Worm (Caenorhabditis elegans) whole organism, mixed stage, embryonic: ENCODE measurements around the gene C18G1.8.

Experiments used
- M03D4.4 ChIP-seq: sonication (generic microtip); optimal IDR thresholded peaks from 2 replicates; lab custom pipeline; 2017; ENCODE audit warnings: mild to moderate bottlenecking, missing genetic modification characterization, missing compliant biosample characterization
- blmp-1 ChIP-seq: fragments of 150-350 bp; optimal IDR thresholded peaks from 2 replicates; lab custom pipeline; 2014; ENCODE audit warnings: missing biosample characterization, missing genetic modification characterization
- ceh-39 ChIP-seq: fragments of 150-350 bp; optimal IDR thresholded peaks from 2 replicates; lab custom pipeline; 2014; ENCODE audit warnings: missing biosample characterization, missing genetic modification characterization
- ceh-83 ChIP-seq: fragments of 200-800 bp; sonication (Bioruptor generic); optimal IDR thresholded peaks from 2 replicates; lab custom pipeline; 2018; ENCODE audit warnings: mild to moderate bottlenecking, missing genetic modification characterization, missing compliant biosample characterization
- ces-1 ChIP-seq: fragments of 150-350 bp; optimal IDR thresholded peaks from 2 replicates; lab custom pipeline; 2014; ENCODE audit warnings: missing biosample characterization, missing genetic modification reagents, missing genetic modification characterization
- cnd-1 ChIP-seq: fragments of 200-800 bp; sonication (Bioruptor generic); optimal IDR thresholded peaks from 2 replicates; lab custom pipeline; 2018; ENCODE audit warnings: mild to moderate bottlenecking, missing genetic modification characterization, missing compliant biosample characterization
- drap-1 ChIP-seq: fragments of 200-800 bp; sonication (Bioruptor generic); optimal IDR thresholded peaks from 3 replicates; lab custom pipeline; 2018; ENCODE audit warnings: mild to moderate bottlenecking, missing genetic modification characterization, missing compliant biosample characterization
- elt-1 ChIP-seq: sonication (generic microtip); optimal IDR thresholded peaks from 2 replicates; lab custom pipeline; 2017; ENCODE audit warnings: missing genetic modification characterization, mild to moderate bottlenecking, missing compliant biosample characterization, antibody characterized with exemption, moderate library complexity, borderline replicate concordance; ENCODE audit not compliant: insufficient read depth
- elt-3 ChIP-seq: fragments of 150-350 bp; optimal IDR thresholded peaks from 2 replicates; lab custom pipeline; 2014; ENCODE audit warnings: missing biosample characterization, missing genetic modification characterization
- flh-1 ChIP-seq: fragments of 200-800 bp; sonication (Bioruptor generic); optimal IDR thresholded peaks from 2 replicates; lab custom pipeline; 2018; ENCODE audit warnings: mild to moderate bottlenecking, missing genetic modification characterization, moderate library complexity, missing compliant biosample characterization
- ham-2 ChIP-seq: fragments of 200-800 bp; sonication (Bioruptor generic); optimal IDR thresholded peaks from 2 replicates; lab custom pipeline; 2018; ENCODE audit warnings: mild to moderate bottlenecking, missing genetic modification characterization, missing compliant biosample characterization
- hlh-1 ChIP-seq: fragments of 150-350 bp; optimal IDR thresholded peaks from 2 replicates; lab custom pipeline; 2014; ENCODE audit warnings: missing biosample characterization, missing genetic modification reagents, missing genetic modification characterization
- lin-13 ChIP-seq: fragments of 150-350 bp; optimal IDR thresholded peaks from 2 replicates; lab custom pipeline; 2014; ENCODE audit warnings: missing biosample characterization, missing genetic modification characterization
- lsy-2 ChIP-seq: fragments of 150-350 bp; optimal IDR thresholded peaks from 2 replicates; lab custom pipeline; 2014; ENCODE audit warnings: missing biosample characterization, missing genetic modification characterization
- mab-5 ChIP-seq: fragments of 150-350 bp; optimal IDR thresholded peaks from 2 replicates; lab custom pipeline; 2014; ENCODE audit warnings: missing biosample characterization, missing genetic modification characterization
- mep-1 ChIP-seq: fragments of 150-350 bp; optimal IDR thresholded peaks from 2 replicates; lab custom pipeline; 2017; ENCODE audit warnings: missing biosample characterization, missing genetic modification reagents, missing genetic modification characterization, inconsistent platforms
- mls-2 ChIP-seq: sonication (generic microtip); optimal IDR thresholded peaks from 2 replicates; lab custom pipeline; 2016; ENCODE audit warnings: mild to moderate bottlenecking, missing genetic modification characterization, moderate library complexity, missing compliant biosample characterization
- nhr-12 ChIP-seq: fragments of 150-350 bp; optimal IDR thresholded peaks from 2 replicates; lab custom pipeline; 2014; ENCODE audit warnings: missing biosample characterization, missing genetic modification characterization
- nhr-2 ChIP-seq: fragments of 150-350 bp; optimal IDR thresholded peaks from 2 replicates; lab custom pipeline; 2014; ENCODE audit warnings: missing biosample characterization, missing genetic modification characterization
- nhr-237 ChIP-seq: fragments of 150-350 bp; optimal IDR thresholded peaks from 2 replicates; lab custom pipeline; 2014; ENCODE audit warnings: missing biosample characterization, missing genetic modification characterization
- nhr-28 ChIP-seq: fragments of 150-350 bp; optimal IDR thresholded peaks from 2 replicates; lab custom pipeline; 2014; ENCODE audit warnings: missing biosample characterization, missing genetic modification characterization
- nhr-76 ChIP-seq: sonication (generic microtip); optimal IDR thresholded peaks from 2 replicates; lab custom pipeline; 2017; ENCODE audit warnings: missing biosample characterization, missing genetic modification characterization
- pha-4 ChIP-seq: fragments of 150-350 bp; optimal IDR thresholded peaks from 2 replicates; lab custom pipeline; 2018; ENCODE audit warnings: missing biosample characterization, missing genetic modification reagents, missing genetic modification characterization
- sem-2 ChIP-seq: fragments of 200-800 bp; sonication (Bioruptor generic); optimal IDR thresholded peaks from 2 replicates; lab custom pipeline; 2018; ENCODE audit warnings: mild to moderate bottlenecking, missing genetic modification characterization, missing compliant biosample characterization
- snpc-4 ChIP-seq: fragments of 150-350 bp; optimal IDR thresholded peaks from 2 replicates; lab custom pipeline; 2014; ENCODE audit warnings: missing biosample characterization, missing genetic modification characterization
- sptf-1 ChIP-seq: sonication (generic microtip); optimal IDR thresholded peaks from 2 replicates; lab custom pipeline; 2017; ENCODE audit warnings: mild to moderate bottlenecking, missing genetic modification characterization, moderate library complexity, missing compliant biosample characterization
- unc-120 ChIP-seq: sonication (generic microtip); optimal IDR thresholded peaks from 2 replicates; lab custom pipeline; 2017; ENCODE audit warnings: missing genetic modification characterization, missing compliant biosample characterization; ENCODE audit not compliant: poor library complexity, severe bottlenecking
- unc-39 ChIP-seq: fragments of 150-350 bp; optimal IDR thresholded peaks from 2 replicates; lab custom pipeline; 2014; ENCODE audit warnings: missing biosample characterization, missing genetic modification characterization
- unc-62 ChIP-seq: fragments of 150-350 bp; optimal IDR thresholded peaks from 2 replicates; lab custom pipeline; 2014; ENCODE audit warnings: missing biosample characterization, missing genetic modification reagents, missing genetic modification characterization
- ztf-11 ChIP-seq: fragments of 150-350 bp; optimal IDR thresholded peaks from 2 replicates; lab custom pipeline; 2014; ENCODE audit warnings: missing biosample characterization, missing genetic modification characterization

The C18G1.8 gene

DNA sequence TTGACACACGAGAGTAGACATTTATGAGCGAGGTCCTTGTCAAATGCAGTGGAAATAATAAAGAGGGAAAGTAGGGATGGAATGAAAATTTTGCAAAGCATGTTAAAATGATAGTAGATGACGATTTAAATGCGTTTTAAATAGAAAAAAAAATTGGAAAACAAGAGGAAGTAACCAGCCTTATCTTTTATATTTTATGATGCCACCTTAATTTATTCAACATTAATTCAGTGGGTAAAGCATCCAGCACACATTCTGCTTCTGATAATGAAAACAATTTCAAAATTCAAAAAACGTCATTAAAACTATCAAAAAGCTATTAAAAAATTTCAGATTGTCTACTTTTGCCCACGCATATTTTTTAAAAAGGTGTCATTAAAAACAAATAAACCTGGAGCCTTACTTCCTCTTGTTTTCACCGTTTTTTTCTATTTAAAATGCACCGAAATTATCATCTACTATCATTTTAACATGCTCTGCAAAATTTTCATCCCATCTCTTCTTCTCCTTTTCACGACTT lies 19.0 kb upstream of the C18G1.8 start, which contains the start of the genes Y60C6A.2 and Y60C6A.3:
Gene Y60C6A.2, minus strand, starts transcription at position 101 of the 520 bp plus-strand sequence.
Gene Y60C6A.3, plus strand, starts transcription at position 470 of the 520 bp plus-strand sequence.
- TF ChIP-seq M03D4.4 (tag; lab: Kevin White, UChicago) (no peak), nhr-12 (tag; lab: Kevin White, UChicago) (no peak), nhr-76 (tag; lab: Kevin White, UChicago) (no peak), unc-120 (tag; lab: Kevin White, UChicago) (no peak), snpc-4 (tag; lab: Kevin White, UChicago) (no peak), lsy-2 (no peak), mls-2 (tag; lab: Kevin White, UChicago) (no peak), lin-13 (tag; lab: Kevin White, UChicago) (no peak)

DNA sequence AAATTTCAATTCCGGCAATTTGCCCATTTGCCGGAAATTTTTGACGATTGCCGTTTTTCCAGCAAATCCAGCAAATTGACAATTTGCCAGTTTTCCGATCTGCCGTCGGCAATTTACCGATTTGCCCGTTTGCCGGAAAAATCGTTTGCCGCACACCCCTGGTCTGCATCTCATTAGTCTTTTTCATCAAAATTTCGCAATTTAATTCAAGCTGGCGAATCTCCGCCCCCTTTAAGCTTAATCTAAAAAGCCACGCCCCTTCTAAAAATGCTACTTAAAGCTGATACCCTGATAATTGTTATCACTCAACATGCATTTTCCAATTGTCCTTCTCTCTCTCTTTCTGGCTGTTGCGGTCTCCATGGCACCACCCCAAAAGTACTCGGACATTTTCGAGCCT lies 16.9 kb upstream of the C18G1.8 start, which contains the start of gene Y60C6A.1:
Gene Y60C6A.1, plus strand, starts transcription at position 301 of the 400 bp plus-strand sequence.
- TF ChIP-seq cnd-1 (tag; lab: Kevin White, UChicago) (no peak), mab-5 (no peak), flh-1 (no peak), elt-3 (tag; lab: Kevin White, UChicago) (no peak), sem-2 (GFP tag; lab: Kevin White, UChicago) (no peak), nhr-2 (tag; lab: Kevin White, UChicago) (no peak), pha-4 (tag; lab: Kevin White, UChicago) (no peak), sptf-1 (tag; lab: Kevin White, UChicago) (no peak), hlh-1 (tag; lab: Kevin White, UChicago) (no peak), nhr-237 (tag; lab: Kevin White, UChicago) (no peak), unc-62 (GFP tag; lab: Kevin White, UChicago) (no peak)
- TF ChIP-seq, all 35 proteins: peak for 0

DNA sequence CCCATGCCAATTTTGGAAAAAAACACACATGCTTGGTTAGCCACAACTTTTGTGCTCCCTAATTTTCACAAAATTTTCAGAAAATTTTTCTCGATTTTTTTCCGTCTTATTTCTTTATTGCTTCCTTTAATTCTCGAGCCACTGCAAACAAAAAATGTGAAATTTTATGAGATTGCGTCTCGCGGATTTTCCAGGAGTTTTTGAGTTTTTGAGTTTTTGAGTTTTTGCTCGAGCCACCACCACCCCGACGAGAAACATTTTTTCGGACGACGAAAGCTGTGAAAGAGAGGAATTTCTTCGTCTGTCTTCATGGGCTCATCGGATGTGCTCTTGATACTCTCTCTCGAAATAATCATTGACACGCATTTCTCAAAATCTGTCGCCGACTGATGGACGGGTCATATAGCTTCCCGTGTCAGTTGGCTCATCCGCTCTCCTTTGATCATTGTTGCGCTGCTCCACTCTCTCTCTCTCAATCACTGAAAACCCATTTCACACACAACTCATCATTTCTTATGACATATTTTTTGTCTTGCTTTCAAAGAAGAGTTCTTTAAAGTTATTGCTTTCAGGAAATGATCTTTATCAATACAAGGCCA lies 11.1 kb upstream of the C18G1.8 start, which contains the start of gene C18G1.1:
Gene C18G1.1, plus strand, starts transcription at position 573 of the 599 bp plus-strand sequence.
- peak; percentile 89 for TF ChIP-seq hlh-1 (tag; lab: Kevin White, UChicago)
- peak; percentile 99 for TF ChIP-seq unc-62 (GFP tag; lab: Kevin White, UChicago)
- no peak for TF ChIP-seq ces-1 (GFP tag; lab: Kevin White, UChicago)
- no peak for TF ChIP-seq nhr-12 (tag; lab: Kevin White, UChicago)
- TF ChIP-seq drap-1 (GFP tag; lab: Kevin White, UChicago), result no peak
- TF ChIP-seq unc-120 (tag; lab: Kevin White, UChicago), result peak; percentile 26
- TF ChIP-seq, all 35 proteins: peak for 3

- TF ChIP-seq unc-120 (tag; lab: Kevin White, UChicago), result peak; percentile 29
- no peak for TF ChIP-seq M03D4.4 (tag; lab: Kevin White, UChicago)
- TF ChIP-seq lin-13 (tag; lab: Kevin White, UChicago), result no peak
- TF ChIP-seq drap-1 (GFP tag; lab: Kevin White, UChicago), result no peak
- TF ChIP-seq, all 35 proteins: peak for 1
Measured at ce11 chrV:4775140-4775539, 8.7 kb upstream of the C18G1.8 start.

ce11 chrV:4770408-4770947 lies 4.1 kb upstream of the C18G1.8 start, which contains the start of gene elt-7:
TSS of gene elt-7 (plus strand) at chrV:4770670.
- no peak for TF ChIP-seq mab-5
- TF ChIP-seq blmp-1 (tag; lab: Kevin White, UChicago), result no peak
- no peak for TF ChIP-seq lsy-2
- TF ChIP-seq elt-1, result no peak
- TF ChIP-seq nhr-12 (tag; lab: Kevin White, UChicago), result no peak
- TF ChIP-seq drap-1 (GFP tag; lab: Kevin White, UChicago), result no peak
- TF ChIP-seq unc-39 (tag; lab: Kevin White, UChicago), result no peak
- TF ChIP-seq ham-2 (GFP tag; lab: Kevin White, UChicago), result no peak
- TF ChIP-seq cnd-1 (tag; lab: Kevin White, UChicago), result no peak
- TF ChIP-seq unc-120 (tag; lab: Kevin White, UChicago), result no peak

DNA sequence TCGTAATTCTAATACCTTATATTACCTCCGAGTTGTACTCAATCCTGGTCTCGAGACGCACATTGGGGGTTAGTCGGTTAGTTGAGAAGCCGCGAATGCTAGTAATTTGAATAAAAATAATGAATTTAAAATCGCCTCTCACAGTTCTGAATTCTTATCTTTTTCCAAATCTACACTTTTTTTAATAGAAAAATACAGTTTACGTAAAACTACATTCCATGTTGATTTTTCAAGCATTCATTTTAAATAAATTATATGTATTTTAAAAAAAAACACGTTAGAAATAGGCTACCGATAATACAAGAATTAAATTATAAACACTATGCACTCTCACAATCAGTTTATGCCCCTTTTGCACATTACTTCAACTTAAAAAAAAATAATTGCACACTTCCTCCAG lies 3.2 kb upstream of the C18G1.8 start, which contains the start of gene C18G1.9:
Gene C18G1.9, minus strand, starts transcription at position 101 of the 400 bp plus-strand sequence.
- no peak for TF ChIP-seq cnd-1 (tag; lab: Kevin White, UChicago)
- TF ChIP-seq nhr-2 (tag; lab: Kevin White, UChicago), result no peak
- TF ChIP-seq unc-39 (tag; lab: Kevin White, UChicago), result no peak
- TF ChIP-seq nhr-28 (tag; lab: Kevin White, UChicago), result no peak
- no peak for TF ChIP-seq ceh-83
- TF ChIP-seq ham-2 (GFP tag; lab: Kevin White, UChicago), result no peak
- no peak for TF ChIP-seq nhr-12 (tag; lab: Kevin White, UChicago)
- no peak for TF ChIP-seq flh-1
- TF ChIP-seq ztf-11 (tag; lab: Kevin White, UChicago), result no peak
- TF ChIP-seq unc-120 (tag; lab: Kevin White, UChicago), result no peak
- TF ChIP-seq hlh-1 (tag; lab: Kevin White, UChicago), result no peak
- TF ChIP-seq mep-1 (tag; lab: Kevin White, UChicago), result no peak
- TF ChIP-seq pha-4 (tag; lab: Kevin White, UChicago), result no peak
- TF ChIP-seq nhr-76 (tag; lab: Kevin White, UChicago), result no peak
- TF ChIP-seq unc-62 (GFP tag; lab: Kevin White, UChicago), result no peak
- TF ChIP-seq blmp-1 (tag; lab: Kevin White, UChicago), result no peak
- no peak for TF ChIP-seq ceh-39
- TF ChIP-seq M03D4.4 (tag; lab: Kevin White, UChicago), result no peak
- no peak for TF ChIP-seq mab-5
